Fruit fly (Drosophila melanogaster) whole organism, pupa: ENCODE results near the gene mei-41.
A peak's percentile ranks its signal among the peaks of the same experiment; 100 is the strongest.

Experiments used
- CG10348 ChIP-seq: fragments of 200-800 bp; sonication (Bioruptor generic); IDR thresholded peaks from 2 replicates; pipeline ENCODE4 v1.3.6; 2022; ENCODE audit warnings: missing biosample characterization, missing genetic modification characterization
- CG12605 ChIP-seq: fragments of 200-800 bp; sonication (Bioruptor generic); IDR thresholded peaks from 2 replicates; pipeline ENCODE4 v1.3.6; 2022; ENCODE audit warnings: missing biosample characterization, missing genetic modification characterization
- CG13204 ChIP-seq: fragments of 200-800 bp; sonication (Bioruptor generic); optimal IDR thresholded peaks from 2 replicates; lab custom pipeline; 2018; ENCODE audit warnings: missing biosample characterization, mild to moderate bottlenecking, missing genetic modification characterization, moderate library complexity
- CG14655 ChIP-seq: fragments of 200-800 bp; sonication (Bioruptor generic); optimal IDR thresholded peaks from 3 replicates; lab custom pipeline; 2017; ENCODE audit warnings: mild to moderate bottlenecking, missing biosample characterization, missing genetic modification reagents, missing genetic modification characterization
- CG15710 ChIP-seq: fragments of 200-800 bp; sonication (Bioruptor generic); optimal IDR thresholded peaks from 2 replicates; lab custom pipeline; 2018; ENCODE audit warnings: missing biosample characterization, mild to moderate bottlenecking, missing genetic modification characterization, moderate library complexity
- CG17806 ChIP-seq: fragments of 200-800 bp; sonication (Bioruptor generic); optimal IDR thresholded peaks from 2 replicates; lab custom pipeline; 2018; ENCODE audit warnings: missing biosample characterization, mild to moderate bottlenecking, missing genetic modification characterization, moderate library complexity
- CG32121 ChIP-seq: fragments of 200-800 bp; sonication (Bioruptor generic); IDR thresholded peaks from 2 replicates; pipeline ENCODE4 v1.3.6; 2022; ENCODE audit warnings: missing biosample characterization, missing genetic modification characterization
- CG34367 ChIP-seq: fragments of 200-800 bp; sonication (Bioruptor generic); optimal IDR thresholded peaks from 2 replicates; lab custom pipeline; 2018; ENCODE audit warnings: missing biosample characterization, mild to moderate bottlenecking, missing genetic modification characterization
- CG4496 ChIP-seq: fragments of 200-800 bp; sonication (Bioruptor generic); IDR thresholded peaks from 3 replicates; pipeline ENCODE4 v1.3.6; 2022; ENCODE audit warnings: missing biosample characterization, missing genetic modification characterization
- CG8159 ChIP-seq: fragments of 200-800 bp; sonication (Bioruptor generic); optimal IDR thresholded peaks from 3 replicates; lab custom pipeline; 2018; ENCODE audit warnings: missing biosample characterization, mild to moderate bottlenecking, missing genetic modification characterization, moderate library complexity
- CG8301 ChIP-seq: fragments of 200-800 bp; sonication (Bioruptor generic); optimal IDR thresholded peaks from 2 replicates; lab custom pipeline; 2018; ENCODE audit warnings: missing biosample characterization, mild to moderate bottlenecking, missing genetic modification characterization
- CG9948 ChIP-seq: fragments of 200-800 bp; sonication (Bioruptor generic); optimal IDR thresholded peaks from 2 replicates; lab custom pipeline; 2018; ENCODE audit warnings: missing biosample characterization, mild to moderate bottlenecking, missing genetic modification characterization, moderate library complexity
- D1 ChIP-seq: fragments of 200-800 bp; sonication (Bioruptor generic); optimal IDR thresholded peaks from 2 replicates; lab custom pipeline; 2018; ENCODE audit warnings: missing biosample characterization, mild to moderate bottlenecking, missing genetic modification characterization, moderate library complexity
- EcR ChIP-seq: fragments of 200-800 bp; sonication (Bioruptor generic); optimal IDR thresholded peaks from 3 replicates; lab custom pipeline; 2019; ENCODE audit warnings: missing biosample characterization, missing genetic modification characterization, mild to moderate bottlenecking, moderate library complexity, missing genetic modification reagents
- Ets98B ChIP-seq: fragments of 200-800 bp; sonication (Bioruptor generic); IDR thresholded peaks from 2 replicates; pipeline ENCODE4 v1.3.6; 2022; ENCODE audit warnings: missing biosample characterization, missing genetic modification characterization
- Pif1A ChIP-seq: fragments of 200-800 bp; sonication (Bioruptor generic); optimal IDR thresholded peaks from 3 replicates; lab custom pipeline; 2016; ENCODE audit warnings: missing biosample characterization, missing genetic modification characterization
- Pif1B ChIP-seq: fragments of 200-800 bp; sonication (Bioruptor generic); optimal IDR thresholded peaks from 3 replicates; lab custom pipeline; 2016; ENCODE audit warnings: missing biosample characterization, missing genetic modification characterization
- Snoo ChIP-seq: fragments of 200-800 bp; sonication (Bioruptor generic); optimal IDR thresholded peaks from 3 replicates; lab custom pipeline; 2017; ENCODE audit warnings: missing biosample characterization, mild to moderate bottlenecking, missing genetic modification characterization, inconsistent platforms
- fd96Ca ChIP-seq: fragments of 200-800 bp; sonication (Bioruptor generic); IDR thresholded peaks from 3 replicates; pipeline ENCODE4 v1.3.6; 2022; ENCODE audit warnings: missing biosample characterization, missing genetic modification characterization
- gl ChIP-seq: fragments of 200-800 bp; sonication (Bioruptor generic); optimal IDR thresholded peaks from 2 replicates; lab custom pipeline; 2018; ENCODE audit warnings: missing biosample characterization, mild to moderate bottlenecking, missing genetic modification characterization
- rn ChIP-seq: fragments of 200-800 bp; sonication (Bioruptor generic); IDR thresholded peaks from 2 replicates; pipeline ENCODE4 v1.3.6; 2022; ENCODE audit warnings: missing biosample characterization, missing genetic modification characterization

The mei-41 gene

dm6 chrX:16391397-16391796 lies at the start of gene mei-41, which contains the start of gene TH1:
Gene mei-41 (plus strand): TSS chrX:16391698.
Gene TH1 (minus strand): TSS chrX:16391438.
- TF ChIP-seq EcR (GFP tag; lab: Kevin White, UChicago): no peak
- TF ChIP-seq gl (tag; lab: Kevin White, UChicago): peak; percentile 19
- peak; percentile 87 for TF ChIP-seq CG8159 (tag; lab: Kevin White, UChicago)
- TF ChIP-seq Snoo (tag; lab: Kevin White, UChicago): no peak
- peak; percentile 82 for TF ChIP-seq CG10348 (GFP tag; lab: Robert Waterston, UW)
- TF ChIP-seq CG34367 (tag; lab: Kevin White, UChicago): peak; percentile 68
- no peak for TF ChIP-seq Pif1A (GFP tag; lab: Kevin White, UChicago)
- peak; percentile 79 for TF ChIP-seq CG12605
- TF ChIP-seq CG14655: no peak
- TF ChIP-seq CG4496 (GFP tag; lab: Robert Waterston, UW): peak; percentile 93
- peak; percentile 88 for TF ChIP-seq CG15710
- no peak for TF ChIP-seq CG8301 (tag; lab: Kevin White, UChicago)
- no peak for TF ChIP-seq CG13204 (GFP tag; lab: Kevin White, UChicago)
- peak; percentile 87 for TF ChIP-seq rn (GFP tag; lab: Robert Waterston, UW)
- TF ChIP-seq Pif1B (GFP tag; lab: Kevin White, UChicago): no peak
- no peak for TF ChIP-seq D1 (tag; lab: Kevin White, UChicago)
- TF ChIP-seq Ets98B (GFP tag; lab: Robert Waterston, UW): peak; percentile 92
- peak; percentile 82 for TF ChIP-seq CG9948 (tag; lab: Kevin White, UChicago)
- TF ChIP-seq CG32121 (GFP tag; lab: Robert Waterston, UW): peak; percentile 94
- peak; percentile 83 for TF ChIP-seq CG17806 (tag; lab: Kevin White, UChicago)
- TF ChIP-seq fd96Ca (GFP tag; lab: Robert Waterston, UW): peak; percentile 91

dm6 chrX:16350062-16350461 lies 41.4 kb upstream of the mei-41 start, which contains the start of gene sl:
Gene sl (plus strand): TSS chrX:16350315.
- TF ChIP-seq CG13204 (GFP tag; lab: Kevin White, UChicago) (no peak), CG17806 (tag; lab: Kevin White, UChicago) (no peak), CG32121 (GFP tag; lab: Robert Waterston, UW) (no peak), CG34367 (tag; lab: Kevin White, UChicago) (no peak), EcR (GFP tag; lab: Kevin White, UChicago) (no peak), CG9948 (tag; lab: Kevin White, UChicago) (no peak), CG14655 (no peak), CG8301 (tag; lab: Kevin White, UChicago) (no peak), CG10348 (GFP tag; lab: Robert Waterston, UW) (no peak), CG8159 (tag; lab: Kevin White, UChicago) (no peak), CG15710 (no peak), fd96Ca (GFP tag; lab: Robert Waterston, UW) (no peak), rn (GFP tag; lab: Robert Waterston, UW) (no peak)

dm6 chrX:16358670-16359320 lies 32.7 kb upstream of the mei-41 start, which contains the start of the genes U2af50 and PIG-Q:
Gene U2af50 (minus strand): TSS chrX:16359039.
Gene PIG-Q (plus strand): TSS chrX:16359143.
- peak; percentile 90 for TF ChIP-seq CG15710
- peak; percentile 87; the same call in 1 of the 2 replicates for TF ChIP-seq Ets98B (GFP tag; lab: Robert Waterston, UW)
- no peak for TF ChIP-seq Pif1A (GFP tag; lab: Kevin White, UChicago)
- TF ChIP-seq CG32121 (GFP tag; lab: Robert Waterston, UW): peak; percentile 91
- TF ChIP-seq EcR (GFP tag; lab: Kevin White, UChicago): peak; percentile 86
- peak; percentile 73 for TF ChIP-seq gl (tag; lab: Kevin White, UChicago)
- peak; percentile 91 for TF ChIP-seq CG17806 (tag; lab: Kevin White, UChicago)
- peak; percentile 84 for TF ChIP-seq CG8301 (tag; lab: Kevin White, UChicago)
- TF ChIP-seq fd96Ca (GFP tag; lab: Robert Waterston, UW): no peak
- no peak; the same call in 1 of the 2 replicates for TF ChIP-seq CG10348 (GFP tag; lab: Robert Waterston, UW)
- TF ChIP-seq Pif1B (GFP tag; lab: Kevin White, UChicago): peak; percentile 84
- no peak for TF ChIP-seq CG14655
- TF ChIP-seq Snoo (tag; lab: Kevin White, UChicago): peak; percentile 86
- TF ChIP-seq CG8159 (tag; lab: Kevin White, UChicago): peak; percentile 93
- TF ChIP-seq CG13204 (GFP tag; lab: Kevin White, UChicago): no peak
- TF ChIP-seq CG9948 (tag; lab: Kevin White, UChicago): peak; percentile 91
- peak; percentile 93 for TF ChIP-seq CG4496 (GFP tag; lab: Robert Waterston, UW)
- no peak; the same call in 1 of the 2 replicates for TF ChIP-seq rn (GFP tag; lab: Robert Waterston, UW)
- peak; percentile 87 for TF ChIP-seq CG12605
- no peak for TF ChIP-seq D1 (tag; lab: Kevin White, UChicago)
- peak; percentile 87 for TF ChIP-seq CG34367 (tag; lab: Kevin White, UChicago)

- TF ChIP-seq Pif1B (GFP tag; lab: Kevin White, UChicago) (peak; percentile 20), CG8159 (tag; lab: Kevin White, UChicago) (no peak), Pif1A (GFP tag; lab: Kevin White, UChicago) (peak; percentile 3)
These were observed 30.2 kb upstream of the mei-41 start, which contains the start of gene nonA for dm6 chrX:16361306-16361705. Gene nonA (plus strand): TSS chrX:16361569.

dm6 chrX:16368585-16368984 lies 22.9 kb upstream of the mei-41 start:
- TF ChIP-seq Snoo (tag; lab: Kevin White, UChicago) (no peak), fd96Ca (GFP tag; lab: Robert Waterston, UW) (no peak), CG34367 (tag; lab: Kevin White, UChicago) (no peak), CG13204 (GFP tag; lab: Kevin White, UChicago) (no peak), CG15710 (no peak), CG12605 (no peak)
- TF ChIP-seq, all 21 proteins: peak for 0
